Fruit fly (Drosophila melanogaster) whole organism, embryonic: ENCODE measurements around the gene CG4278.
A peak's percentile ranks its signal among the peaks of the same experiment; 100 is the strongest.

Experiments used
- Ada2b ChIP-seq: fragments of 200-800 bp; sonication (Bioruptor generic); IDR thresholded peaks from 2 replicates; pipeline ENCODE4 v1.3.6; 2022; ENCODE audit warnings: missing biosample characterization, missing genetic modification characterization
- Bgb ChIP-seq: fragments of 200-800 bp; sonication (Bioruptor generic); IDR thresholded peaks from 2 replicates; pipeline ENCODE4 v1.3.6; 2022; ENCODE audit warnings: missing biosample characterization, missing genetic modification characterization; ENCODE audit not compliant: partially characterized antibody
- Blimp-1 ChIP-seq: fragments of 200-800 bp; sonication (Bioruptor generic); optimal IDR thresholded peaks from 3 replicates; lab custom pipeline; 2018; ENCODE audit warnings: missing biosample characterization, missing genetic modification characterization, mild to moderate bottlenecking, moderate library complexity, missing genetic modification reagents
- CG11247 ChIP-seq: fragments of 200-800 bp; sonication (Bioruptor generic); IDR thresholded peaks from 2 replicates; pipeline ENCODE4 v1.3.6; 2022; ENCODE audit warnings: missing biosample characterization, missing genetic modification characterization
- CG12219 ChIP-seq: fragments of 200-800 bp; sonication (Bioruptor generic); optimal IDR thresholded peaks from 3 replicates; lab custom pipeline; 2018; ENCODE audit warnings: missing biosample characterization, mild to moderate bottlenecking, missing genetic modification characterization
- CG12659 ChIP-seq: fragments of 200-800 bp; sonication (Bioruptor generic); optimal IDR thresholded peaks from 3 replicates; lab custom pipeline; 2017; ENCODE audit warnings: mild to moderate bottlenecking, missing biosample characterization, missing genetic modification reagents, missing genetic modification characterization
- CG12769 ChIP-seq: fragments of 200-800 bp; sonication (Bioruptor generic); optimal IDR thresholded peaks from 2 replicates; lab custom pipeline; 2019; ENCODE audit warnings: missing biosample characterization, mild to moderate bottlenecking, missing genetic modification characterization, moderate library complexity
- CG13287 ChIP-seq: fragments of 200-800 bp; sonication (Bioruptor generic); IDR thresholded peaks from 2 replicates; pipeline ENCODE4 v1.3.6; 2022; ENCODE audit warnings: missing biosample characterization, missing genetic modification characterization; ENCODE audit not compliant: partially characterized antibody
- CG13624 ChIP-seq: fragments of 200-800 bp; sonication (Bioruptor generic); optimal IDR thresholded peaks from 2 replicates; lab custom pipeline; 2016; ENCODE audit warnings: missing biosample characterization, missing genetic modification characterization
- CG14014 ChIP-seq: fragments of 200-800 bp; sonication (Bioruptor generic); IDR thresholded peaks from 2 replicates; pipeline ENCODE4 v1.3.6; 2022; ENCODE audit warnings: missing biosample characterization, missing genetic modification characterization
- CG1603 ChIP-seq: fragments of 200-800 bp; sonication (Bioruptor generic); optimal IDR thresholded peaks from 2 replicates; lab custom pipeline; 2019; ENCODE audit warnings: missing biosample characterization, mild to moderate bottlenecking, missing genetic modification characterization, moderate library complexity
- CG2678 ChIP-seq: fragments of 200-800 bp; sonication (Bioruptor generic); optimal IDR thresholded peaks from 3 replicates; lab custom pipeline; 2019; ENCODE audit warnings: missing biosample characterization, mild to moderate bottlenecking, missing genetic modification characterization, moderate library complexity
- CG31441 ChIP-seq: fragments of 200-800 bp; sonication (Bioruptor generic); IDR thresholded peaks from 2 replicates; pipeline ENCODE4 v1.3.6; 2022; ENCODE audit warnings: missing biosample characterization, missing genetic modification characterization
- CG3838 ChIP-seq: fragments of 200-800 bp; sonication (Bioruptor generic); optimal IDR thresholded peaks from 3 replicates; lab custom pipeline; 2016; ENCODE audit warnings: missing biosample characterization, missing genetic modification characterization
- CG42726 ChIP-seq: fragments of 200-800 bp; sonication (Bioruptor generic); IDR thresholded peaks from 2 replicates; pipeline ENCODE4 v1.3.6; 2022; ENCODE audit warnings: missing biosample characterization, missing genetic modification characterization; ENCODE audit not compliant: partially characterized antibody
- CG6175 ChIP-seq: fragments of 200-800 bp; sonication (Bioruptor generic); IDR thresholded peaks from 3 replicates; pipeline ENCODE4 v1.3.6; 2022; ENCODE audit warnings: missing biosample characterization, missing genetic modification characterization
- CG7839 ChIP-seq: fragments of 200-800 bp; sonication (Bioruptor generic); optimal IDR thresholded peaks from 3 replicates; lab custom pipeline; 2018; ENCODE audit warnings: missing biosample characterization, mild to moderate bottlenecking, missing genetic modification characterization, moderate library complexity
- CG7963 ChIP-seq: fragments of 200-800 bp; sonication (Bioruptor generic); IDR thresholded peaks from 3 replicates; pipeline ENCODE4 v1.3.6; 2022; ENCODE audit warnings: missing biosample characterization, missing genetic modification characterization; ENCODE audit not compliant: partially characterized antibody
- CG8089 ChIP-seq: fragments of 200-800 bp; sonication (Bioruptor generic); optimal IDR thresholded peaks from 3 replicates; lab custom pipeline; 2016; ENCODE audit warnings: missing biosample characterization, missing genetic modification characterization
- CG8924 ChIP-seq: fragments of 200-800 bp; optimal IDR thresholded peaks from 3 replicates; lab custom pipeline; 2019; ENCODE audit warnings: missing biosample characterization, mild to moderate bottlenecking, missing genetic modification characterization, moderate library complexity
- CG9727 ChIP-seq: fragments of 200-800 bp; sonication (Bioruptor generic); optimal IDR thresholded peaks from 3 replicates; lab custom pipeline; 2017; ENCODE audit warnings: missing biosample characterization, mild to moderate bottlenecking, missing genetic modification characterization
- CrebB ChIP-seq: fragments of 200-800 bp; sonication (Bioruptor generic); optimal IDR thresholded peaks from 3 replicates; lab custom pipeline; 2018; ENCODE audit warnings: missing biosample characterization, mild to moderate bottlenecking, missing genetic modification characterization
- Dek ChIP-seq: fragments of 200-800 bp; sonication (Bioruptor generic); optimal IDR thresholded peaks from 3 replicates; lab custom pipeline; 2019; ENCODE audit warnings: missing biosample characterization, mild to moderate bottlenecking, missing genetic modification characterization, moderate library complexity
- Dp ChIP-seq: fragments of 200-800 bp; sonication (Bioruptor generic); optimal IDR thresholded peaks from 2 replicates; lab custom pipeline; 2018; ENCODE audit warnings: missing biosample characterization, mild to moderate bottlenecking, missing genetic modification characterization, moderate library complexity
- Eip74EF ChIP-seq, 2 experiments: fragments of 200-800 bp in 1 of 2; fragments of >200 bp in 1 of 2; sonication (Bioruptor generic) in 1 of 2; optimal IDR thresholded peaks; 2 replicates each; lab custom pipeline; 2017 to 2019; ENCODE audit warnings: missing biosample characterization in 2 of 2, missing genetic modification characterization in 2 of 2, mild to moderate bottlenecking in 1 of 2, moderate library complexity in 1 of 2
- Jarid2 ChIP-seq: fragments of 200-800 bp; sonication (Bioruptor generic); optimal IDR thresholded peaks from 3 replicates; lab custom pipeline; 2017; ENCODE audit warnings: mild to moderate bottlenecking, missing biosample characterization, missing genetic modification reagents, missing genetic modification characterization
- PHDP ChIP-seq: fragments of 200-800 bp; sonication (Bioruptor generic); optimal IDR thresholded peaks from 3 replicates; lab custom pipeline; 2018; ENCODE audit warnings: missing biosample characterization, mild to moderate bottlenecking, missing genetic modification characterization, moderate library complexity
- Pdp1 ChIP-seq, 2 experiments: fragments of 200-800 bp; sonication (Bioruptor generic); optimal IDR thresholded peaks; 3 replicates each; lab custom pipeline; 2016; ENCODE audit warnings: missing biosample characterization in 2 of 2, missing genetic modification characterization in 2 of 2, mild to moderate bottlenecking in 1 of 2, moderate library complexity in 1 of 2
- Vsx1 ChIP-seq: fragments of 200-800 bp; sonication (Bioruptor generic); optimal IDR thresholded peaks from 2 replicates; lab custom pipeline; 2017; ENCODE audit warnings: missing biosample characterization, mild to moderate bottlenecking, missing genetic modification characterization, missing genetic modification reagents
- al ChIP-seq: fragments of 200-800 bp; sonication (Bioruptor generic); IDR thresholded peaks from 2 replicates; pipeline ENCODE4 v1.3.6; 2022; ENCODE audit warnings: missing biosample characterization, missing genetic modification characterization
- ash1 ChIP-seq: fragments of 200-800 bp; sonication (Bioruptor generic); optimal IDR thresholded peaks from 2 replicates; lab custom pipeline; 2018; ENCODE audit warnings: missing biosample characterization, mild to moderate bottlenecking, missing genetic modification characterization
- bab2 ChIP-seq: fragments of 200-800 bp; sonication (Bioruptor generic); optimal IDR thresholded peaks from 2 replicates; lab custom pipeline; 2016; ENCODE audit warnings: missing biosample characterization, missing genetic modification characterization
- crp ChIP-seq, 2 experiments: fragments of 200-800 bp; sonication (Bioruptor generic); optimal IDR thresholded peaks; 2 replicates in 1 of 2; 3 replicates in 1 of 2; lab custom pipeline; 2017; ENCODE audit warnings: missing biosample characterization in 2 of 2, missing genetic modification characterization in 2 of 2, mild to moderate bottlenecking in 1 of 2, moderate library complexity in 1 of 2
- emc ChIP-seq: fragments of 200-800 bp; sonication (Bioruptor generic); optimal IDR thresholded peaks from 2 replicates; lab custom pipeline; 2016; ENCODE audit warnings: missing biosample characterization, missing genetic modification characterization
- esg ChIP-seq: fragments of 200-800 bp; sonication (Bioruptor generic); conservative IDR thresholded peaks from 2 replicates; pipeline ENCODE4 v1.3.6; 2022; ENCODE audit warnings: missing biosample characterization, missing genetic modification characterization
- jumu ChIP-seq: fragments of 200-800 bp; sonication (Bioruptor generic); optimal IDR thresholded peaks from 3 replicates; lab custom pipeline; 2016; ENCODE audit warnings: missing biosample characterization, missing genetic modification characterization
- mam ChIP-seq: fragments of 200-800 bp; sonication (Bioruptor generic); optimal IDR thresholded peaks from 3 replicates; lab custom pipeline; 2016; ENCODE audit warnings: missing biosample characterization, missing genetic modification characterization
- nerfin-1 ChIP-seq: fragments of 200-800 bp; sonication (Bioruptor generic); optimal IDR thresholded peaks from 3 replicates; lab custom pipeline; 2019; ENCODE audit warnings: missing biosample characterization, mild to moderate bottlenecking, missing genetic modification characterization, moderate library complexity
- pfk ChIP-seq: fragments of 200-800 bp; sonication (Bioruptor generic); optimal IDR thresholded peaks from 2 replicates; lab custom pipeline; 2018; ENCODE audit warnings: missing biosample characterization, mild to moderate bottlenecking, missing genetic modification characterization, moderate library complexity
- pum ChIP-seq: fragments of 200-800 bp; sonication (Bioruptor generic); optimal IDR thresholded peaks from 2 replicates; lab custom pipeline; 2016; ENCODE audit warnings: missing biosample characterization, missing genetic modification characterization
- sd ChIP-seq: fragments of 200-800 bp; sonication (Bioruptor generic); optimal IDR thresholded peaks from 3 replicates; lab custom pipeline; 2018; ENCODE audit warnings: missing biosample characterization, mild to moderate bottlenecking, missing genetic modification characterization, moderate library complexity
- sens-2 ChIP-seq: fragments of 200-800 bp; sonication (Bioruptor generic); IDR thresholded peaks from 2 replicates; pipeline ENCODE4 v1.3.6; 2022; ENCODE audit warnings: missing biosample characterization, missing genetic modification characterization
- slou ChIP-seq: fragments of 200-800 bp; sonication (Bioruptor generic); optimal IDR thresholded peaks from 3 replicates; lab custom pipeline; 2016; ENCODE audit warnings: missing biosample characterization, missing genetic modification characterization
- tgo ChIP-seq: fragments of 200-800 bp; sonication (Bioruptor generic); IDR thresholded peaks from 3 replicates; pipeline ENCODE4 v1.3.6; 2022; ENCODE audit warnings: missing biosample characterization, missing genetic modification characterization
- toy ChIP-seq: fragments of 200-800 bp; sonication (Bioruptor generic); IDR thresholded peaks from 2 replicates; pipeline ENCODE4 v1.3.6; 2022; ENCODE audit warnings: missing biosample characterization, missing genetic modification characterization
- unc-4 ChIP-seq: fragments of 200-800 bp; sonication (Bioruptor generic); IDR thresholded peaks from 2 replicates; pipeline ENCODE4 v1.3.6; 2022; ENCODE audit warnings: missing biosample characterization, missing genetic modification characterization; ENCODE audit not compliant: partially characterized antibody
- unpg ChIP-seq: fragments of 200-800 bp; sonication (Bioruptor generic); optimal IDR thresholded peaks from 3 replicates; lab custom pipeline; 2018; ENCODE audit warnings: missing biosample characterization, mild to moderate bottlenecking, missing genetic modification characterization, moderate library complexity
- usp ChIP-seq: fragments of >200 bp; optimal IDR thresholded peaks from 2 replicates; lab custom pipeline; 2017; ENCODE audit warnings: missing biosample characterization, missing genetic modification characterization

The CG4278 gene

dm6 chr2L:16286360-16287005 lies 40.4 kb upstream of the CG4278 start (continued):
- peak; percentile 79 for TF ChIP-seq jumu
- TF ChIP-seq sd (tag; lab: Kevin White, UChicago): peak; percentile 99
- TF ChIP-seq mam (GFP tag; lab: Kevin White, UChicago): peak; percentile 83
- TF ChIP-seq Jarid2 (GFP tag; lab: Kevin White, UChicago): peak; percentile 58
- no peak for TF ChIP-seq CG11247 (GFP tag; lab: Robert Waterston, UW)
- peak; percentile 55 for TF ChIP-seq CG8089 (GFP tag; lab: Kevin White, UChicago)
- no peak for TF ChIP-seq CG31441 (GFP tag; lab: Robert Waterston, UW)
- TF ChIP-seq unc-4: no peak
- TF ChIP-seq esg (GFP tag; lab: Robert Waterston, UW): no peak
- peak; percentile 88 for TF ChIP-seq CG12659
- no peak for TF ChIP-seq CG13287 (GFP tag; lab: Robert Waterston, UW)
- TF ChIP-seq CG42726 (GFP tag; lab: Robert Waterston, UW): no peak
- TF ChIP-seq Vsx1 (GFP tag; lab: Kevin White, UChicago): peak; percentile 54
- TF ChIP-seq CG7963 (GFP tag; lab: Robert Waterston, UW): no peak
- TF ChIP-seq Ada2b (GFP tag; lab: Robert Waterston, UW): no peak
- TF ChIP-seq CG13624 (GFP tag; lab: Kevin White, UChicago): peak; percentile 73
- TF ChIP-seq sens-2 (GFP tag; lab: Robert Waterston, UW): no peak
- TF ChIP-seq CG6175 (GFP tag; lab: Robert Waterston, UW): no peak
- peak; percentile 71 for TF ChIP-seq CrebB (tag; lab: Kevin White, UChicago)
- TF ChIP-seq unpg (GFP tag; lab: Kevin White, UChicago): peak; percentile 89
- TF ChIP-seq CG3838: peak; percentile 77
- peak; percentile 32 for TF ChIP-seq slou
- TF ChIP-seq toy (GFP tag; lab: Robert Waterston, UW): no peak
- TF ChIP-seq PHDP (tag; lab: Kevin White, UChicago): peak; percentile 88
- peak; percentile 1 to 73 for TF ChIP-seq crp (GFP tag; optimal IDR thresholded peaks at IDR 0.05; lab: Kevin White, UChicago)
- peak in 1 of 2 experiments; percentile 66 for TF ChIP-seq Eip74EF (GFP tag; optimal IDR thresholded peaks at IDR 0.05; lab: Kevin White, UChicago)
- TF ChIP-seq nerfin-1 (tag; lab: Kevin White, UChicago): peak; percentile 52
- TF ChIP-seq pum: peak; percentile 71
- TF ChIP-seq tgo (GFP tag; lab: Robert Waterston, UW): no peak
- peak; percentile 73 for TF ChIP-seq CG12769 (tag; lab: Kevin White, UChicago)
- peak; percentile 91 for TF ChIP-seq CG2678 (tag; lab: Kevin White, UChicago)
- peak; percentile 87 for TF ChIP-seq CG7839 (tag; lab: Kevin White, UChicago)
- TF ChIP-seq CG12219: peak; percentile 57
- TF ChIP-seq ash1: peak; percentile 48
- TF ChIP-seq emc (GFP tag; lab: Kevin White, UChicago): peak; percentile 61
- no peak for TF ChIP-seq Bgb (GFP tag; lab: Robert Waterston, UW)
- peak; percentile 79 for TF ChIP-seq Blimp-1 (GFP tag; lab: Kevin White, UChicago)
- peak; percentile 84 for TF ChIP-seq bab2 (GFP tag; lab: Kevin White, UChicago)
- TF ChIP-seq Pdp1 (GFP tag; optimal IDR thresholded peaks at IDR 0.05; lab: Kevin White, UChicago): peak in 1 of 2 experiments; percentile 69
- TF ChIP-seq CG9727 (GFP tag; lab: Kevin White, UChicago): peak; percentile 86
- TF ChIP-seq al (GFP tag; lab: Robert Waterston, UW): no peak
- no peak for TF ChIP-seq usp (GFP tag; lab: Kevin White, UChicago)
- TF ChIP-seq Dek (tag; lab: Kevin White, UChicago): peak; percentile 88
- no peak for TF ChIP-seq CG14014 (GFP tag; lab: Robert Waterston, UW)
- peak; percentile 97 for TF ChIP-seq pfk (GFP tag; lab: Kevin White, UChicago)
- no peak for TF ChIP-seq Dp (GFP tag; lab: Kevin White, UChicago)
- peak; percentile 87 for TF ChIP-seq CG8924
- peak; percentile 61 for TF ChIP-seq CG1603 (tag; lab: Kevin White, UChicago)
